Worm (Caenorhabditis elegans): ENCODE data around the gene bra-2.
A peak's percentile ranks its signal among the peaks of the same experiment; 100 is the strongest.

bra-2 gene

ce11 chrIII:887874-888299 lies 23.2 kb upstream of the bra-2 start (continued):
- TF ChIP-seq aptf-2 (GFP tag; conservative IDR thresholded peaks at IDR 0.05) (no peak), madf-10 (tag; optimal IDR thresholded peaks at IDR 0.05) (no peak), unc-62 (GFP tag; optimal IDR thresholded peaks at IDR 0.05) (no peak), rcor-1 (GFP tag; IDR thresholded peaks at IDR 0.05) (no peak), ceh-100 (GFP tag; IDR thresholded peaks at IDR 0.05) (no peak), Y56A3A.18 (GFP tag; IDR thresholded peaks at IDR 0.05) (no peak), C06A6.2 (GFP tag; conservative IDR thresholded peaks at IDR 0.05) (no peak), mes-4 (tag; optimal IDR thresholded peaks at IDR 0.05) (no peak), egrh-3 (GFP tag; IDR thresholded peaks at IDR 0.05) (no peak), egl-18 (GFP tag; IDR thresholded peaks at IDR 0.05) (no peak), T07F8.4 (tag; optimal IDR thresholded peaks at IDR 0.05) (no peak), fkh-3 (tag; optimal IDR thresholded peaks at IDR 0.05) (no peak), bed-1 (GFP tag; IDR thresholded peaks at IDR 0.05) (no peak), ztf-28 (GFP tag; IDR thresholded peaks at IDR 0.05) (no peak), him-1 (tag; optimal IDR thresholded peaks at IDR 0.05) (no peak), dpl-1 (GFP tag; optimal IDR thresholded peaks at IDR 0.05) (no peak), unc-130 (GFP tag; optimal IDR thresholded peaks at IDR 0.05) (no peak), hrde-1 (tag; optimal IDR thresholded peaks at IDR 0.05; ENCODE audit: borderline replicate concordance) (no peak), K11D2.4 (GFP tag; IDR thresholded peaks at IDR 0.05) (no peak), rpc-1 (optimal IDR thresholded peaks at IDR 0.05) (no peak), rpc-1 (tag; optimal IDR thresholded peaks at IDR 0.05) (no peak), nhr-90 (tag; optimal IDR thresholded peaks at IDR 0.05) (peak; percentile 9), gei-17 (GFP tag; optimal IDR thresholded peaks at IDR 0.05) (no peak), repo-1 (tag; optimal IDR thresholded peaks at IDR 0.05) (no peak), snpc-4 (GFP tag; optimal IDR thresholded peaks at IDR 0.05) (peak; percentile 41), snpc-4 (tag; optimal IDR thresholded peaks at IDR 0.05) (peak in 2 of 4 experiments; percentile 34 to 43), F33H1.4 (GFP tag; IDR thresholded peaks at IDR 0.05) (no peak), F49E8.2 (tag; optimal IDR thresholded peaks at IDR 0.05; ENCODE audit: insufficient read depth) (no peak), zfh-2 (GFP tag; conservative IDR thresholded peaks at IDR 0.05) (peak; percentile 93), lir-1 (GFP tag; conservative IDR thresholded peaks at IDR 0.05) (no peak), Y53G8AR.9 (GFP tag; conservative IDR thresholded peaks at IDR 0.05) (0 out of 2 replicates have a peak, but pooled peaks have one; percentile 30), sptf-2 (GFP tag; optimal IDR thresholded peaks at IDR 0.05) (no peak), ceh-91 (GFP tag; IDR thresholded peaks at IDR 0.05) (no peak), F39B2.1 (GFP tag; IDR thresholded peaks at IDR 0.05) (no peak), C17E4.6 (GFP tag; IDR thresholded peaks at IDR 0.05) (no peak), nhr-120 (GFP tag; IDR thresholded peaks at IDR 0.05) (no peak), rec-8 (tag; optimal IDR thresholded peaks at IDR 0.05) (no peak), pbrm-1 (GFP tag; IDR thresholded peaks at IDR 0.05) (peak; percentile 41; the same call in 1 of the 2 replicates), cebp-2 (GFP tag; IDR thresholded peaks at IDR 0.05) (no peak), F57C9.4 (tag; optimal IDR thresholded peaks at IDR 0.05) (no peak), dox-1 (GFP tag; IDR thresholded peaks at IDR 0.05) (peak; percentile 59; the same call in 1 of the 2 replicates), mcd-1 (GFP tag; IDR thresholded peaks at IDR 0.05) (peak; percentile 71), F57A8.1 (GFP tag; optimal IDR thresholded peaks at IDR 0.05) (no peak), ztf-6 (GFP tag; IDR thresholded peaks at IDR 0.05) (no peak), snpc-1.3 (tag; optimal IDR thresholded peaks at IDR 0.05; ENCODE audit: insufficient read depth) (no peak), Y67H2A.10 (GFP tag; conservative IDR thresholded peaks at IDR 0.05) (no peak), ztf-22 (GFP tag; optimal IDR thresholded peaks at IDR 0.05) (no peak), nhr-179 (tag; optimal IDR thresholded peaks at IDR 0.05) (no peak), D2030.7 (GFP tag; IDR thresholded peaks at IDR 0.05) (no peak), B0261.1 (tag; optimal IDR thresholded peaks at IDR 0.05) (no peak)
